Fruit fly (Drosophila melanogaster): ENCODE data around the gene Gr93c.
A peak's percentile ranks its signal among the peaks of the same experiment; 100 is the strongest.

dm6 chr3R:21849988-21850460 is 5.0 kb upstream of the Gr93c start:
- TF ChIP-seq CG10631 (GFP tag; optimal IDR thresholded peaks at IDR 0.05): peak; percentile 41
- TF ChIP-seq salr (GFP tag; optimal IDR thresholded peaks at IDR 0.05): peak in 1 of 2 experiments; percentile 55
- TF ChIP-seq dsx (GFP tag; optimal IDR thresholded peaks at IDR 0.05; ENCODE audit: poor library complexity, severe bottlenecking): no peak
- no peak for TF ChIP-seq vri (GFP tag; optimal IDR thresholded peaks at IDR 0.05)
- TF ChIP-seq CG9139 (GFP tag; optimal IDR thresholded peaks at IDR 0.05): no peak
- TF ChIP-seq OdsH (GFP tag; optimal IDR thresholded peaks at IDR 0.05): peak; percentile 28
- 0 out of 2 replicates have a peak, but pooled peaks have one; percentile 48 for TF ChIP-seq Gug (GFP tag; IDR thresholded peaks at IDR 0.05)
- peak; percentile 46 for TF ChIP-seq pdm3 (GFP tag; optimal IDR thresholded peaks at IDR 0.05)
- TF ChIP-seq CG4318 (GFP tag; optimal IDR thresholded peaks at IDR 0.05): peak; percentile 13
- TF ChIP-seq CG1621 (tag; optimal IDR thresholded peaks at IDR 0.05): no peak
- no peak for TF ChIP-seq CG16779 (tag; optimal IDR thresholded peaks at IDR 0.05)
- TF ChIP-seq CG6854 (GFP tag; optimal IDR thresholded peaks at IDR 0.05): no peak
- no peak for TF ChIP-seq CG8319 (GFP tag; optimal IDR thresholded peaks at IDR 0.05)

All from whole organism, prepupa.